Worm (Caenorhabditis elegans) whole organism, L4/young adult: ENCODE data around the gene parg-2.

Experiments used
- W03F9.2 ChIP-seq: fragments of 150-350 bp; optimal IDR thresholded peaks from 2 replicates; lab custom pipeline; 2014; ENCODE audit warnings: missing biosample characterization, missing genetic modification characterization
- him-1 ChIP-seq: sonication (generic microtip); optimal IDR thresholded peaks from 2 replicates; lab custom pipeline; 2016; ENCODE audit warnings: missing genotype, missing genetic modification reagents, missing genetic modification characterization, missing compliant biosample characterization

DNA sequence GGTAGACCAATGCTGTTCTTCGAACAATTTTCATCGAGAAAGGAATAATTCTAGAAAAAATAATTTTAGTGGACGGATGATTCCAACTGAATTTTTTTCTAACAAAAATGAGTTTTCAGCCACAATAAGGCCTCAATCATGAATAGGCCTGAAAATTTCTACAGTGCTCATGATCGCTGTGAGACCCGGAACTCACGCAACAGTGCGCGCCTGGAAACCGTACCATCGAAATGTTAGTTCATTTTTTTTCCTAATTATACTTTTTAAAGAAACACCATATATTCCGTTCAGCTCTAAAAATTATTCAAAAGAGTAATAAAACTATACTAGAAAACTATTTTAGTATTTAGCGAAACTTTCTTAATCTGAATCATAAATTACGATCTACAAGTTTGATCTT lies 10.0 kb upstream of the parg-2 start:
- no peak for TF ChIP-seq W03F9.2
- no peak for TF ChIP-seq him-1 (tag; lab: Kevin White, UChicago)
